Worm (Caenorhabditis elegans) whole organism, L2 larva: Measurements from ENCODE around the gene D1005.10.

Source experiments
- R02D3.7 ChIP-seq: fragments of 150-350 bp; optimal IDR thresholded peaks from 2 replicates; lab custom pipeline; 2014; ENCODE audit warnings: missing biosample characterization, missing genetic modification characterization
- aly-2 ChIP-seq: fragments of 150-350 bp; optimal IDR thresholded peaks from 2 replicates; lab custom pipeline; 2014; ENCODE audit warnings: missing biosample characterization, missing genetic modification characterization
- ama-1 ChIP-seq: fragments of 150-350 bp; optimal IDR thresholded peaks from 2 replicates; lab custom pipeline; 2018; ENCODE audit warnings: inconsistent platforms
- ceh-82 ChIP-seq: fragments of 150-350 bp; optimal IDR thresholded peaks from 2 replicates; lab custom pipeline; 2014; ENCODE audit warnings: missing biosample characterization, missing genetic modification characterization
- elt-1 ChIP-seq: fragments of 150-350 bp; optimal IDR thresholded peaks from 2 replicates; lab custom pipeline; 2014; ENCODE audit warnings: missing biosample characterization, missing genetic modification characterization
- lin-11 ChIP-seq: fragments of 150-350 bp; sonication (generic microtip); optimal IDR thresholded peaks from 2 replicates; lab custom pipeline; 2014; ENCODE audit warnings: missing biosample characterization, missing genetic modification characterization, inconsistent platforms, mixed read lengths
- mdl-1 ChIP-seq, 2 experiments: fragments of 150-350 bp in 1 of 2; sonication (generic microtip) in 1 of 2; optimal IDR thresholded peaks; 2 replicates each; lab custom pipeline; 2017; ENCODE audit warnings: missing biosample characterization in 2 of 2, missing genetic modification characterization in 2 of 2
- nhr-11 ChIP-seq: fragments of 150-350 bp; optimal IDR thresholded peaks from 2 replicates; lab custom pipeline; 2014; ENCODE audit warnings: missing biosample characterization, missing genetic modification characterization
- nhr-23 ChIP-seq: fragments of 150-350 bp; optimal IDR thresholded peaks from 2 replicates; lab custom pipeline; 2014; ENCODE audit warnings: missing biosample characterization, missing genetic modification reagents, missing genetic modification characterization
- nhr-237 ChIP-seq: fragments of 150-350 bp; optimal IDR thresholded peaks from 2 replicates; lab custom pipeline; 2014; ENCODE audit warnings: missing biosample characterization, missing genetic modification characterization
- snpc-4 ChIP-seq: fragments of 150-350 bp; optimal IDR thresholded peaks from 2 replicates; lab custom pipeline; 2014; ENCODE audit warnings: missing biosample characterization, missing genetic modification characterization
- unc-62 ChIP-seq: fragments of 150-350 bp; optimal IDR thresholded peaks from 2 replicates; lab custom pipeline; 2014; ENCODE audit warnings: missing biosample characterization, missing genetic modification reagents, missing genetic modification characterization
- ztf-11 ChIP-seq: sonication (generic microtip); optimal IDR thresholded peaks from 2 replicates; lab custom pipeline; 2017; ENCODE audit warnings: missing biosample characterization, missing genetic modification characterization
- ztf-4 ChIP-seq: fragments of 150-350 bp; optimal IDR thresholded peaks from 2 replicates; lab custom pipeline; 2014; ENCODE audit warnings: missing biosample characterization, missing genetic modification characterization

ce11 chrX:1497581-1497980 lies 11.6 kb upstream of the D1005.10 start, which contains the start of gene F09E10.6:
- TF ChIP-seq aly-2 (tag; lab: Kevin White, UChicago) (no peak), R02D3.7 (no peak), snpc-4 (no peak), unc-62 (GFP tag; lab: Kevin White, UChicago) (no peak), ztf-4 (tag; lab: Kevin White, UChicago) (no peak), lin-11 (no peak), ama-1 (lab: Kevin White, UChicago) (no peak), nhr-11 (no peak), mdl-1 (tag; optimal IDR thresholded peaks at IDR 0.05; lab: Kevin White, UChicago) (no peak), nhr-237 (no peak), ztf-11 (tag; lab: Kevin White, UChicago) (no peak), elt-1 (tag; lab: Kevin White, UChicago) (no peak), nhr-23 (tag; lab: Kevin White, UChicago) (no peak), ceh-82 (tag; lab: Kevin White, UChicago) (no peak)
